Fruit fly (Drosophila melanogaster) Kc167 (cell line): ENCODE data around the gene twit.

ENCODE experiments used
- Myc ChIP-seq: fragments of >200 bp; optimal IDR thresholded peaks from 2 replicates; lab custom pipeline; 2017; ENCODE audit warnings: missing external identifiers
- ttk ChIP-seq: sonication (Bioruptor generic); optimal IDR thresholded peaks from 2 replicates; lab custom pipeline; 2017; ENCODE audit warnings: missing external identifiers

- TF ChIP-seq ttk (lab: Kevin White, UChicago): no peak
- TF ChIP-seq Myc (lab: Kevin White, UChicago): no peak
Measured at dm6 chr2L:20885889-20886507, 33.6 kb downstream of the twit start.
